Worm (Caenorhabditis elegans) whole organism, L1 larva: Measurements from ENCODE around the gene F43G6.7.

Experiments
- C16A3.4 ChIP-seq: fragments of 150-350 bp; optimal IDR thresholded peaks from 2 replicates; lab custom pipeline; 2014; ENCODE audit warnings: missing biosample characterization, missing genetic modification characterization
- C34B4.2 ChIP-seq: sonication (generic microtip); optimal IDR thresholded peaks from 2 replicates; lab custom pipeline; 2017; ENCODE audit warnings: mild to moderate bottlenecking, missing genetic modification characterization, missing compliant biosample characterization
- blmp-1 ChIP-seq: fragments of 150-350 bp; optimal IDR thresholded peaks from 2 replicates; lab custom pipeline; 2014; ENCODE audit warnings: missing biosample characterization, missing genetic modification characterization
- ceh-82 ChIP-seq, 3 experiments: fragments of 150-350 bp in 1 of 3; sonication (generic microtip) in 2 of 3; optimal IDR thresholded peaks; 2 replicates each; lab custom pipeline; 2014 to 2017; ENCODE audit warnings: missing biosample characterization in 3 of 3, missing genetic modification characterization in 3 of 3
- egl-13 ChIP-seq: sonication (generic microtip); optimal IDR thresholded peaks from 2 replicates; lab custom pipeline; 2016; ENCODE audit warnings: missing genotype, missing genetic modification reagents, missing genetic modification characterization, missing compliant biosample characterization
- fos-1 ChIP-seq: fragments of 150-350 bp; optimal IDR thresholded peaks from 2 replicates; lab custom pipeline; 2014; ENCODE audit warnings: missing biosample characterization, missing genetic modification characterization
- lin-39 ChIP-seq: fragments of 150-350 bp; optimal IDR thresholded peaks from 2 replicates; lab custom pipeline; 2014; ENCODE audit warnings: missing biosample characterization, missing genetic modification reagents, missing genetic modification characterization
- lir-3 ChIP-seq: sonication (generic microtip); optimal IDR thresholded peaks from 2 replicates; lab custom pipeline; 2016; ENCODE audit warnings: mild to moderate bottlenecking, missing genetic modification characterization, moderate library complexity, missing compliant biosample characterization; ENCODE audit not compliant: poor library complexity
- lsy-2 ChIP-seq, 2 experiments: fragments of 150-350 bp; optimal IDR thresholded peaks; 2 replicates each; lab custom pipeline; 2014; ENCODE audit warnings: missing biosample characterization in 2 of 2, missing genetic modification characterization in 2 of 2
- nhr-237 ChIP-seq: fragments of 150-350 bp; optimal IDR thresholded peaks from 2 replicates; lab custom pipeline; 2014; ENCODE audit warnings: missing biosample characterization, missing genetic modification characterization
- nhr-28 ChIP-seq: fragments of 150-350 bp; optimal IDR thresholded peaks from 2 replicates; lab custom pipeline; 2014; ENCODE audit warnings: missing biosample characterization, missing genetic modification characterization
- vab-15 ChIP-seq: sonication (generic microtip); optimal IDR thresholded peaks from 2 replicates; lab custom pipeline; 2017; ENCODE audit warnings: missing genotype, mild to moderate bottlenecking, missing genetic modification characterization, missing compliant biosample characterization
- zag-1 ChIP-seq: fragments of 150-350 bp; optimal IDR thresholded peaks from 2 replicates; lab custom pipeline; 2014; ENCODE audit warnings: missing biosample characterization, missing genetic modification characterization

ce11 chrII:11765506-11766152, 45.0 kb upstream of the F43G6.7 start:
- TF ChIP-seq zag-1 (tag; lab: Kevin White, UChicago) (no peak), vab-15 (tag; lab: Kevin White, UChicago) (no peak), nhr-237 (tag; lab: Kevin White, UChicago) (no peak), lin-39 (tag; lab: Kevin White, UChicago) (no peak), C16A3.4 (tag; lab: Kevin White, UChicago) (no peak), fos-1 (tag; lab: Kevin White, UChicago) (no peak), ceh-82 (tag; optimal IDR thresholded peaks at IDR 0.05; lab: Kevin White, UChicago) (no peak), egl-13 (tag; lab: Kevin White, UChicago) (no peak), lir-3 (tag; lab: Kevin White, UChicago) (no peak), nhr-28 (tag; lab: Kevin White, UChicago) (no peak), lsy-2 (tag; optimal IDR thresholded peaks at IDR 0.05; lab: Kevin White, UChicago) (no peak), blmp-1 (tag; lab: Kevin White, UChicago) (no peak), C34B4.2 (tag; lab: Kevin White, UChicago) (no peak)
